Fruit fly (Drosophila melanogaster) whole organism, adult: ENCODE results near the gene CG13614.

Source experiments
- CG7101 ChIP-seq: fragments of 200-800 bp; sonication (Bioruptor generic); optimal IDR thresholded peaks from 2 replicates; lab custom pipeline; 2018; ENCODE audit warnings: missing biosample characterization, mild to moderate bottlenecking, missing genetic modification characterization, moderate library complexity
- Mnt ChIP-seq: fragments of 200-800 bp; sonication (Bioruptor generic); optimal IDR thresholded peaks from 2 replicates; lab custom pipeline; 2016; ENCODE audit warnings: missing biosample characterization, mild to moderate bottlenecking, missing genetic modification characterization
- cic ChIP-seq: fragments of 200-800 bp; sonication (Bioruptor generic); optimal IDR thresholded peaks from 2 replicates; lab custom pipeline; 2017; ENCODE audit warnings: missing biosample characterization, mild to moderate bottlenecking, missing genetic modification characterization, moderate library complexity
- toe ChIP-seq: fragments of 200-800 bp; sonication (Bioruptor generic); optimal IDR thresholded peaks from 2 replicates; lab custom pipeline; 2016; ENCODE audit warnings: missing biosample characterization, missing genetic modification characterization

DNA sequence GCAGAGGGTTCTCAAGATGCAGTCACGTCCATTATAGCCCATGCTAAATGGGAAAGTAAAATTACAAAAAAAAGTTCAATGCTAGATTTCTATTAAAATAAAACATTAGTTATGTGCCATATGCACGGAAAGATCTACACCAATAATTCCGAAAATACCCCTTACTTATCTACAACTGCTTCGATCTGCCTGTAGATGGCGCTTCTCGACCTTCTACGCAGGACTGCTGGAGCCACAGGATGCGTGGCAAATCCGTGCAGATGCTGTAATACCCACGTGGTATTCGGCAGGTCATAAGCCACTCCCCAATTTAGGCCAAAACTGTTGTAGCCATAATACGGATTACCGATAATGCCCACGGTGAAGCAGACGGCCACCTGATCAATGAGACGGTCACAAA, 17.1 kb downstream of the CG13614 start:
- TF ChIP-seq CG7101 (tag; lab: Kevin White, UChicago) (no peak), toe (no peak), cic (GFP tag; lab: Kevin White, UChicago) (no peak), Mnt (no peak)
